Fruit fly (Drosophila melanogaster): Measurements from ENCODE around the gene Naa30A.

DNA sequence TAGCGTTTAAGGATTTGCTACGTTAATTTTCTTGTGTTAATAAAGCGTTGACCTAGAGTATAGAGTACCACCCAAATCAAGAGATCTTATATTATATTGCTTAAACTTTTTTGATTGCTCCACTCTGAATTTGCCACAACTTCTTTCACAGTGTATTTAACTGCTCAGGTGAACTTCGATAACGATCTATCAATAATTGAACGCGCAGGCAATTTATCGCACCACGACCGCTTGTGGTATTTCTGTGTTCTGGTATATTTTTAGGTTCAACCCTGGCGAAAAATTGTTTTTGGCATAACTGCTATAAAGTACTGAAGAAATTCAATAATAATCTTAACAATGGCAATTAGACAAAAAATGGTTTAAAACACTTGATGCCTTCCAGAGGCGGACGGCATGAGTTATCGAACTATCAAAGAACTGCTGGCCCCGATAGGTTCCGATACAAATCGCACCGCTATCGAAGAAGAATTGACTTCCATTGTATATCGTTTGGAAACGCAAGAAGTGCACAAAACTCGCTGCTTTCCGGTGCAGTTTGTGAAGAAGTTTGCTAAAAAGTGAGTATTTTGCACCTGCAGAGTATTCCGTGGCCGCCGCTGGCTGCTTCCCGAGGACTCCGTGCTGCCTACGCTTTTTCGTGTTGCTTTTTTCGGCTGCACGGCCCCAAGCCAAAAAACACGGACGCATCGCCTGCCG, 28.3 kb downstream of the Naa30A start, which contains the start of gene ssx:
- TF ChIP-seq psq (GFP tag; optimal IDR thresholded peaks at IDR 0.05) = no peak
- TF ChIP-seq Hr39 (optimal IDR thresholded peaks at IDR 0.05) = no peak
- no peak for TF ChIP-seq danr (GFP tag; IDR thresholded peaks at IDR 0.05)
- TF ChIP-seq Drgx (GFP tag; IDR thresholded peaks at IDR 0.05) = peak; percentile 64
- TF ChIP-seq aop (GFP tag; IDR thresholded peaks at IDR 0.05) = no peak

Measured in whole organism, embryonic.